Worm (Caenorhabditis elegans) whole organism, L2 larva: Measurements from ENCODE around the gene C47G2.3.
A peak's percentile ranks its signal among the peaks of the same experiment; 100 is the strongest.

Source experiments
- C34F6.9 ChIP-seq: fragments of 150-350 bp; optimal IDR thresholded peaks from 2 replicates; lab custom pipeline; 2014; ENCODE audit warnings: missing biosample characterization, missing genetic modification characterization
- F13H6.1 ChIP-seq: sonication (generic microtip); optimal IDR thresholded peaks from 2 replicates; lab custom pipeline; 2016; ENCODE audit warnings: missing genetic modification characterization, missing compliant biosample characterization
- R02D3.7 ChIP-seq: fragments of 150-350 bp; optimal IDR thresholded peaks from 2 replicates; lab custom pipeline; 2014; ENCODE audit warnings: missing biosample characterization, missing genetic modification characterization
- Y55F3AM.14 ChIP-seq: fragments of 200-800 bp; sonication (Bioruptor generic); optimal IDR thresholded peaks from 2 replicates; lab custom pipeline; 2018; ENCODE audit warnings: mild to moderate bottlenecking, missing genetic modification characterization, missing compliant biosample characterization
- aly-2 ChIP-seq: fragments of 150-350 bp; optimal IDR thresholded peaks from 2 replicates; lab custom pipeline; 2014; ENCODE audit warnings: missing biosample characterization, missing genetic modification characterization
- blmp-1 ChIP-seq: sonication (generic microtip); optimal IDR thresholded peaks from 2 replicates; lab custom pipeline; 2017; ENCODE audit warnings: missing genetic modification characterization, mild to moderate bottlenecking, missing compliant biosample characterization, antibody characterized with exemption, moderate library complexity; ENCODE audit not compliant: insufficient read depth
- ceh-16 ChIP-seq: fragments of 150-350 bp; optimal IDR thresholded peaks from 2 replicates; lab custom pipeline; 2014; ENCODE audit warnings: missing biosample characterization, missing genetic modification characterization
- crh-2 ChIP-seq: sonication (generic microtip); optimal IDR thresholded peaks from 2 replicates; lab custom pipeline; 2017; ENCODE audit warnings: missing biosample characterization, missing genetic modification characterization
- elt-1 ChIP-seq: fragments of 150-350 bp; optimal IDR thresholded peaks from 2 replicates; lab custom pipeline; 2014; ENCODE audit warnings: missing biosample characterization, missing genetic modification characterization
- lin-13 ChIP-seq: fragments of 150-350 bp; optimal IDR thresholded peaks from 2 replicates; lab custom pipeline; 2014; ENCODE audit warnings: missing biosample characterization, missing genetic modification reagents, missing genetic modification characterization
- lsy-2 ChIP-seq, 2 experiments: fragments of 150-350 bp in 1 of 2; sonication (generic microtip) in 1 of 2; optimal IDR thresholded peaks; 2 replicates each; lab custom pipeline; 2014 to 2017; ENCODE audit warnings: missing biosample characterization in 2 of 2, missing genetic modification characterization in 2 of 2
- mab-5 ChIP-seq: fragments of 150-350 bp; optimal IDR thresholded peaks from 2 replicates; lab custom pipeline; 2014; ENCODE audit warnings: missing biosample characterization, missing genetic modification characterization
- mdl-1 ChIP-seq, 2 experiments: fragments of 150-350 bp in 1 of 2; sonication (generic microtip) in 1 of 2; optimal IDR thresholded peaks; 2 replicates each; lab custom pipeline; 2017; ENCODE audit warnings: missing biosample characterization in 2 of 2, missing genetic modification characterization in 2 of 2
- nhr-10 ChIP-seq: sonication (generic microtip); optimal IDR thresholded peaks from 2 replicates; lab custom pipeline; 2017; ENCODE audit warnings: missing biosample characterization, missing genetic modification characterization
- nhr-11 ChIP-seq: fragments of 150-350 bp; optimal IDR thresholded peaks from 2 replicates; lab custom pipeline; 2014; ENCODE audit warnings: missing biosample characterization, missing genetic modification characterization
- nhr-12 ChIP-seq: fragments of 150-350 bp; optimal IDR thresholded peaks from 2 replicates; lab custom pipeline; 2014; ENCODE audit warnings: missing biosample characterization, missing genetic modification characterization
- nhr-129 ChIP-seq: fragments of 150-350 bp; optimal IDR thresholded peaks from 2 replicates; lab custom pipeline; 2014; ENCODE audit warnings: missing biosample characterization, missing genetic modification characterization
- nhr-21 ChIP-seq: fragments of 150-350 bp; optimal IDR thresholded peaks from 2 replicates; lab custom pipeline; 2014; ENCODE audit warnings: missing biosample characterization, missing genetic modification characterization
- nhr-23 ChIP-seq: fragments of 150-350 bp; optimal IDR thresholded peaks from 2 replicates; lab custom pipeline; 2014; ENCODE audit warnings: missing biosample characterization, missing genetic modification reagents, missing genetic modification characterization
- nhr-25 ChIP-seq: fragments of 150-350 bp; sonication (generic microtip); optimal IDR thresholded peaks from 3 replicates; lab custom pipeline; 2014; ENCODE audit warnings: missing biosample characterization, missing genetic modification characterization
- nhr-77 ChIP-seq: fragments of 150-350 bp; optimal IDR thresholded peaks from 2 replicates; lab custom pipeline; 2014; ENCODE audit warnings: missing biosample characterization, missing genetic modification characterization
- peb-1 ChIP-seq: fragments of 150-350 bp; optimal IDR thresholded peaks from 2 replicates; lab custom pipeline; 2014; ENCODE audit warnings: missing biosample characterization, missing genetic modification characterization
- sem-4 ChIP-seq: fragments of 150-350 bp; optimal IDR thresholded peaks from 2 replicates; lab custom pipeline; 2014; ENCODE audit warnings: missing biosample characterization, missing genetic modification reagents, missing genetic modification characterization
- skn-1 ChIP-seq: sonication (generic microtip); optimal IDR thresholded peaks from 2 replicates; lab custom pipeline; 2017; ENCODE audit warnings: missing biosample characterization, missing genetic modification characterization
- sma-3 ChIP-seq: sonication (generic microtip); optimal IDR thresholded peaks from 2 replicates; lab custom pipeline; 2016; ENCODE audit warnings: missing genetic modification reagents, missing genetic modification characterization, missing compliant biosample characterization
- sma-9 ChIP-seq, 2 experiments: fragments of 150-350 bp in 1 of 2; sonication (generic microtip) in 1 of 2; optimal IDR thresholded peaks; 2 replicates each; lab custom pipeline; 2014 to 2016; ENCODE audit warnings: missing genetic modification characterization in 2 of 2, mild to moderate bottlenecking in 1 of 2, missing biosample characterization in 1 of 2, missing compliant biosample characterization in 1 of 2, missing genetic modification reagents in 1 of 2, moderate library complexity in 1 of 2
- snpc-4 ChIP-seq: fragments of 150-350 bp; optimal IDR thresholded peaks from 2 replicates; lab custom pipeline; 2014; ENCODE audit warnings: missing biosample characterization, missing genetic modification characterization
- unc-55 ChIP-seq: fragments of 150-350 bp; sonication (generic microtip); optimal IDR thresholded peaks from 3 replicates; lab custom pipeline; 2014; ENCODE audit warnings: missing biosample characterization, missing genetic modification reagents, missing genetic modification characterization
- unc-62 ChIP-seq: fragments of 150-350 bp; optimal IDR thresholded peaks from 2 replicates; lab custom pipeline; 2014; ENCODE audit warnings: missing biosample characterization, missing genetic modification reagents, missing genetic modification characterization
- ztf-11 ChIP-seq: sonication (generic microtip); optimal IDR thresholded peaks from 2 replicates; lab custom pipeline; 2017; ENCODE audit warnings: missing biosample characterization, missing genetic modification characterization
- ztf-4 ChIP-seq: fragments of 150-350 bp; optimal IDR thresholded peaks from 2 replicates; lab custom pipeline; 2014; ENCODE audit warnings: missing biosample characterization, missing genetic modification characterization

C47G2.3 gene

DNA sequence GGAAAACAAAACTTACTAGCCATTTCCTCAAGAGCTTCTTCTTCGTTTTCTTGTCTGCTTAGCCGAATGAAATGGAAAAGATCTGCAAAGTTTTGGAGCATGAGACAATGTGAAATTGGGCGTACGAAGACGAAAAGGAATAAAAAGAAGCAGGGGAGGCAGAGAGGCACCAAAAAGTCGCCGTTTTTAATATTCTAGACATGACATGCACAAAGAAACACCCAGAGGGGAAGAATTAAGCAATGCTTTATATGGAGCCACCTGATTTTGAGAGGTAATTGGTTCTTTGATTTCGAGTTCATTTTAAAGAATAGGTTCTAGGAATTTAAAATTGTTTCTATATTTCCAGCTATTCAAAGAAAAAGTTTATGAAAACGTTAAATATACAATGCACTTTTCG is 24.2 kb upstream of the C47G2.3 start, which contains the start of gene T24F1.4:
T24F1.4 (minus strand) TSS at position 101 of the 400 bp plus-strand sequence.
- TF ChIP-seq R02D3.7 (tag; lab: Kevin White, UChicago), result no peak
- TF ChIP-seq unc-62 (GFP tag; lab: Kevin White, UChicago), result no peak
- TF ChIP-seq nhr-23 (tag; lab: Kevin White, UChicago), result no peak
- no peak for TF ChIP-seq Y55F3AM.14 (GFP tag; lab: Kevin White, UChicago)
- TF ChIP-seq elt-1 (tag; lab: Kevin White, UChicago), result no peak
- TF ChIP-seq blmp-1 (tag; lab: Kevin White, UChicago), result no peak
- no peak for TF ChIP-seq ceh-16 (tag; lab: Kevin White, UChicago)
- TF ChIP-seq nhr-21, result no peak
- TF ChIP-seq nhr-12 (tag; lab: Kevin White, UChicago), result no peak
- TF ChIP-seq sma-3 (GFP tag; lab: Kevin White, UChicago), result no peak
- TF ChIP-seq lin-13 (GFP tag; lab: Kevin White, UChicago), result no peak

DNA sequence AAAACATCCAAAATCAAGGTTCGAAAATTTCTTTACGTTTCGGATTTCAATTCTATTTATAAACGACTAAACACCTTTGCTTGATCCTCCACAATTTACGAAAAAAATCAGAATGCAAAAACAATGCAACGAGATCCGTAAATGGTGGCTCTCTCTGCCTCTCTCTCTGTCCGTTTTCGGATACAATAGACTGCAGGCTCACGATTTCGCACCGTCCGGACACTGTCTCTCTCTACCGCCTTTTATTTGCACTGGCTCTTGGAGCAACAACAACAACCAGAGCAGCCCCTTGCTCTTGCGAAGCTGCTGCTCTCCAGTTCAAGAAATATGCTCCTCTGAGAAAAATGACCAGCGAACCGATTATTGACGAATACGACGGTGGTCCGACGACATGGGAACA is 22.3 kb upstream of the C47G2.3 start, which contains the start of gene T24F1.7:
T24F1.7 (plus strand) TSS at position 301 of the 400 bp plus-strand sequence.
- TF ChIP-seq unc-55 (GFP tag; lab: Kevin White, UChicago), result no peak

DNA sequence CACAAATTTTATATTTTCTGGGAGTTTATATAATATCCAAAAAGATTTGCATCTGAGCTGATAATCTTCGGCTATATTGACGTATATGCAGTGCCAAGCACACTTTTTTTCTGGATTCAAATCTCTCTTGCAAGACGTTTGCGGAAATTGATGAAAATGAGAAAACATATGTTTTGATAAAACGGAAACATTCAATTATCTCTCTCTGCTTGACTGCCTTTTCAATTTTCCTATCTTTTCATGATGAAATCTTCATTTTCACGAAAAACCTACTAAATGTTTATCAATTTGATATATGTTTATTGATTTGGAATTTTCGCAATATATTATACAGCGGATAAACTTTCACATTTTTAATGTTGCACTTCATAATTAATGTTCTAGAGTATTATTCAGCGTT is 18.0 kb upstream of the C47G2.3 start:
- TF ChIP-seq mab-5 (tag; lab: Kevin White, UChicago) (no peak), blmp-1 (tag; lab: Kevin White, UChicago) (peak; percentile 10), nhr-11 (tag; lab: Kevin White, UChicago) (no peak), nhr-10 (tag; lab: Kevin White, UChicago) (no peak), nhr-25 (tag; lab: Kevin White, UChicago) (no peak), lsy-2 (tag; optimal IDR thresholded peaks at IDR 0.05; lab: Kevin White, UChicago) (peak in 1 of 2 experiments; percentile 5), aly-2 (tag; lab: Kevin White, UChicago) (no peak), nhr-129 (tag; lab: Kevin White, UChicago) (peak; percentile 15), sma-9 (GFP tag; optimal IDR thresholded peaks at IDR 0.05; lab: Kevin White, UChicago) (no peak), sma-9 (tag; optimal IDR thresholded peaks at IDR 0.05; lab: Kevin White, UChicago) (no peak)

DNA sequence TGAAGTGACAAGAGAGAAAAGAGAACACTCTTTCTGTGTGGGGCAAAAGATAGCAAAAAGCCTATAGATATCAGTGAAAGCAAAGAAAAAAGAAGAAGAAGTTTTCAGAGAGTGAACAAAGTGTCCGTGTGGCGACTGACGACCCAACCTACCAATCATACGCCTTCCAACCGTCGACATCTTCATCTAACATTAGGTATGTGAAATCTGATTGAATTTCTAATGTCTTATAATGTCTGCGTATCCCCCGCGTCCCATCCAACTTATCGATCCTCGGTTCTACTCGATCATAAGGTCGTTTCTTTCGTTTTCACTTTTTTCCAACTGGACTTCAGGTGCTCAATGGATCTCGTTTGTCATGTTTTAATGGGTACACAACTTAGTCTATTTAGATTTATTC is 17.4 kb upstream of the C47G2.3 start:
- TF ChIP-seq sem-4 (tag; lab: Kevin White, UChicago) (no peak), nhr-25 (tag; lab: Kevin White, UChicago) (peak; percentile 61), blmp-1 (tag; lab: Kevin White, UChicago) (peak; percentile 92), nhr-129 (tag; lab: Kevin White, UChicago) (peak; percentile 26), snpc-4 (no peak), ztf-4 (tag; lab: Kevin White, UChicago) (no peak)

DNA sequence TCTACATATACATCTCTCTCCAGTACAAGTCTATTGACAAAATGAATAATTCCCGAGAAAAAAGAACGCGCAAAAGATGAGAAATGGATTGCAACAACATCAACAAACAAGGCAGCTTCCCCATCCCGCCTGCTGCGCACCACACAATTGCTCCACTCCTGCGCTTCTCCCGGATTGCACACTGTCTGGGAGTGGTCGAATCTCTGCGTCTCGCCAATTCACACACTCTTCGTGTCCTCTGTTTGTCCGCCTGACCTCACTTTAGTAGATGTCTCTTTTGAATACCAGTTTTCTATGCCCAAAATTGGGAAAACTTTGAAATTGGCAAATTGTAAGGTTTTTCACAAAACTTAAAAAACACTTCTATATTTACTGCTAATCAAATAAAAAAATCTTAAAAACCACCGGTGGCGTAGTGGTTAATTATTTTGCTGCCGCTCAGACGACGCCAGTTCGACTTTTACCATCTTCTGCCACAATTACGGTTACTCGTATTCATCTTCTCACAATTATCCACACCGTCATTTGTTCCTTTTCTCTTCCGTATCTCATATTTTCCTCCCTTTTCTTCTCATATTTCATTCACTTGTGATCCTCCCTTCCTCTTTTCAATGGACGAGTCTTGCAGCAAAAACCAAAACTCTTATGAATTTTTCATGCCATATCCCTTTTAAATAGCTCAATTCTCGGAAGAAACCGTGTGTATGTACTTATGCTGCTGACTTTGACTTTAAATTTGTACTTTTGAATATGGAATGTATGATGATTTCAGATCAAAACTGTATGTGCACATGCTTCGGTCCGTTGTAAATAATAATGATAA is 15.9 kb upstream of the C47G2.3 start, which contains the start of gene rsf-1:
rsf-1 (plus strand) TSS at position 773 of the 823 bp plus-strand sequence.
- TF ChIP-seq crh-2 (tag; lab: Kevin White, UChicago) (no peak), C34F6.9 (tag; lab: Kevin White, UChicago) (peak; percentile 41), ztf-4 (tag; lab: Kevin White, UChicago) (no peak), peb-1 (tag; lab: Kevin White, UChicago) (no peak), sma-3 (GFP tag; lab: Kevin White, UChicago) (no peak), nhr-129 (tag; lab: Kevin White, UChicago) (peak; percentile 32), ztf-11 (no peak), unc-55 (GFP tag; lab: Kevin White, UChicago) (peak; percentile 39), ceh-16 (tag; lab: Kevin White, UChicago) (no peak), F13H6.1 (tag; lab: Kevin White, UChicago) (peak; percentile 58), skn-1 (tag; lab: Kevin White, UChicago) (no peak), sem-4 (tag; lab: Kevin White, UChicago) (no peak), nhr-25 (tag; lab: Kevin White, UChicago) (no peak), sma-9 (GFP tag; optimal IDR thresholded peaks at IDR 0.05; lab: Kevin White, UChicago) (peak; percentile 30), sma-9 (tag; optimal IDR thresholded peaks at IDR 0.05; lab: Kevin White, UChicago) (no peak), mdl-1 (tag; optimal IDR thresholded peaks at IDR 0.05; lab: Kevin White, UChicago) (peak in 1 of 2 experiments; percentile 7), mab-5 (tag; lab: Kevin White, UChicago) (no peak), nhr-77 (tag; lab: Kevin White, UChicago) (no peak), lsy-2 (tag; optimal IDR thresholded peaks at IDR 0.05; lab: Kevin White, UChicago) (peak in 1 of 2 experiments; percentile 25)
- TF ChIP-seq, all 48 proteins: peak for 7
